Worm (Caenorhabditis elegans) whole organism, L4 larva: ENCODE results near the gene phlp-2.

ENCODE experiments used
- D1046.2 ChIP-seq: fragments of 200-800 bp; sonication (Bioruptor generic); IDR thresholded peaks from 2 replicates; pipeline ENCODE4 v1.3.6; 2022; ENCODE audit warnings: missing genetic modification characterization, missing compliant biosample characterization
- F10B5.3 ChIP-seq: sonication (generic microtip); optimal IDR thresholded peaks from 2 replicates; lab custom pipeline; 2016; ENCODE audit warnings: mild to moderate bottlenecking, missing genetic modification characterization, missing compliant biosample characterization
- F37D6.2 ChIP-seq: sonication (generic microtip); optimal IDR thresholded peaks from 2 replicates; lab custom pipeline; 2016; ENCODE audit warnings: mild to moderate bottlenecking, missing genetic modification characterization, missing compliant biosample characterization
- F44E2.7 ChIP-seq: fragments of 200-800 bp; sonication (Bioruptor generic); IDR thresholded peaks from 2 replicates; pipeline ENCODE4 v2.1.2; 2022; ENCODE audit warnings: missing genetic modification characterization, missing compliant biosample characterization
- F49E8.2 ChIP-seq: sonication (generic microtip); optimal IDR thresholded peaks from 2 replicates; lab custom pipeline; 2016; ENCODE audit warnings: missing compliant biosample characterization, mild to moderate bottlenecking, missing genetic modification characterization, borderline replicate concordance
- R02D3.7 ChIP-seq: fragments of 150-350 bp; sonication (generic microtip); optimal IDR thresholded peaks from 3 replicates; lab custom pipeline; 2014; ENCODE audit warnings: missing biosample characterization, missing genetic modification characterization
- T20F7.1 ChIP-seq: fragments of 200-800 bp; sonication (Bioruptor generic); optimal IDR thresholded peaks from 2 replicates; lab custom pipeline; 2018; ENCODE audit warnings: mild to moderate bottlenecking, missing genetic modification characterization, missing compliant biosample characterization
- Y105C5A.15 ChIP-seq: fragments of 200-800 bp; sonication (Bioruptor generic); IDR thresholded peaks from 2 replicates; pipeline ENCODE4 v1.3.6; 2022; ENCODE audit warnings: missing genetic modification characterization, missing compliant biosample characterization
- Y5F2A.4 ChIP-seq: fragments of 200-800 bp; sonication (Bioruptor generic); optimal IDR thresholded peaks from 2 replicates; lab custom pipeline; 2018; ENCODE audit warnings: mild to moderate bottlenecking, missing genetic modification characterization, missing compliant biosample characterization
- Y75B8A.6 ChIP-seq: fragments of 200-800 bp; sonication (Bioruptor generic); IDR thresholded peaks from 2 replicates; pipeline ENCODE4 v1.3.6; 2022; ENCODE audit warnings: missing genetic modification reagents, missing genetic modification characterization, missing compliant biosample characterization
- aly-2 ChIP-seq: sonication (generic microtip); optimal IDR thresholded peaks from 2 replicates; lab custom pipeline; 2018; ENCODE audit warnings: missing biosample characterization, missing genetic modification characterization
- arid-1 ChIP-seq: fragments of 200-800 bp; sonication (Bioruptor generic); conservative IDR thresholded peaks from 2 replicates; pipeline ENCODE4 v1.3.6; 2022; ENCODE audit warnings: missing genetic modification reagents, missing genetic modification characterization, missing compliant biosample characterization
- ceh-20 ChIP-seq: fragments of 200-800 bp; sonication (Bioruptor generic); IDR thresholded peaks from 2 replicates; pipeline ENCODE4 v1.3.6; 2022; ENCODE audit warnings: missing genetic modification reagents, missing genetic modification characterization, missing compliant biosample characterization
- ceh-44 ChIP-seq: fragments of 200-800 bp; sonication (Bioruptor generic); IDR thresholded peaks from 2 replicates; pipeline ENCODE4 v1.3.6; 2022; ENCODE audit warnings: missing genetic modification reagents, missing genetic modification characterization, missing compliant biosample characterization
- ceh-62 ChIP-seq: sonication (generic microtip); optimal IDR thresholded peaks from 2 replicates; lab custom pipeline; 2017; ENCODE audit warnings: missing biosample characterization, missing genetic modification characterization
- ceh-82 ChIP-seq: sonication (generic microtip); optimal IDR thresholded peaks from 2 replicates; lab custom pipeline; 2017; ENCODE audit warnings: missing biosample characterization, missing genetic modification characterization
- ces-1 ChIP-seq: fragments of 150-350 bp; sonication (generic microtip); optimal IDR thresholded peaks from 4 replicates; lab custom pipeline; 2014; ENCODE audit warnings: missing biosample characterization, missing genetic modification reagents, missing genetic modification characterization
- daf-16 ChIP-seq, 3 experiments: sonication (generic microtip); optimal IDR thresholded peaks; 2 replicates each; lab custom pipeline; 2016 to 2017; ENCODE audit warnings: missing genetic modification characterization in 3 of 3, missing genetic modification reagents in 3 of 3, mild to moderate bottlenecking in 2 of 3, missing compliant biosample characterization in 2 of 3, missing biosample characterization in 1 of 3, moderate library complexity in 1 of 3
- daf-19 ChIP-seq: fragments of 200-800 bp; sonication (Bioruptor generic); conservative IDR thresholded peaks from 2 replicates; pipeline ENCODE4 v1.3.6; 2022; ENCODE audit warnings: missing genetic modification characterization, missing compliant biosample characterization
- daf-8 ChIP-seq: fragments of 200-800 bp; sonication (Bioruptor generic); IDR thresholded peaks from 2 replicates; pipeline ENCODE4 v1.3.6; 2022; ENCODE audit warnings: missing genetic modification characterization, missing compliant biosample characterization
- dmd-8 ChIP-seq: fragments of 200-800 bp; sonication (Bioruptor generic); IDR thresholded peaks from 2 replicates; pipeline ENCODE4 v1.3.6; 2022; ENCODE audit warnings: missing genetic modification characterization, missing compliant biosample characterization
- dpl-1 ChIP-seq: fragments of 150-350 bp; optimal IDR thresholded peaks from 2 replicates; lab custom pipeline; 2014; ENCODE audit warnings: missing biosample characterization, missing genetic modification reagents, missing genetic modification characterization
- duxl-1 ChIP-seq: sonication (generic microtip); optimal IDR thresholded peaks from 2 replicates; lab custom pipeline; 2016; ENCODE audit warnings: mild to moderate bottlenecking, missing genetic modification characterization, moderate library complexity, missing compliant biosample characterization; ENCODE audit not compliant: poor library complexity
- fos-1 ChIP-seq: fragments of 150-350 bp; optimal IDR thresholded peaks from 2 replicates; lab custom pipeline; 2014; ENCODE audit warnings: missing biosample characterization, missing genetic modification characterization
- lim-7 ChIP-seq: fragments of 200-800 bp; sonication (Bioruptor generic); IDR thresholded peaks from 2 replicates; pipeline ENCODE4 v1.3.6; 2022; ENCODE audit warnings: missing genetic modification characterization, missing compliant biosample characterization
- lin-29 ChIP-seq: fragments of 200-800 bp; sonication (Bioruptor generic); IDR thresholded peaks from 2 replicates; pipeline ENCODE4 v1.3.6; 2022; ENCODE audit warnings: missing genetic modification reagents, missing genetic modification characterization, missing compliant biosample characterization
- lin-38 ChIP-seq: fragments of 200-800 bp; sonication (Bioruptor generic); IDR thresholded peaks from 2 replicates; pipeline ENCODE4 v1.3.6; 2022; ENCODE audit warnings: missing genetic modification reagents, missing genetic modification characterization, missing compliant biosample characterization
- lin-39 ChIP-seq: fragments of 150-350 bp; optimal IDR thresholded peaks from 2 replicates; lab custom pipeline; 2014; ENCODE audit warnings: missing biosample characterization, missing genetic modification reagents, missing genetic modification characterization
- madf-5 ChIP-seq, 2 experiments: fragments of 200-800 bp; sonication (Bioruptor generic); IDR thresholded peaks; 2 replicates each; pipeline ENCODE4 v1.3.6; 2022; ENCODE audit warnings: missing compliant biosample characterization in 2 of 2, missing genetic modification characterization in 2 of 2
- mdl-1 ChIP-seq, 2 experiments: fragments of 150-350 bp in 1 of 2; sonication (generic microtip) in 1 of 2; optimal IDR thresholded peaks; 2 replicates each; lab custom pipeline; 2014 to 2017; ENCODE audit warnings: missing biosample characterization in 2 of 2, missing genetic modification characterization in 2 of 2
- mes-2 ChIP-seq: sonication (generic microtip); optimal IDR thresholded peaks from 2 replicates; lab custom pipeline; 2016; ENCODE audit warnings: missing genotype, mild to moderate bottlenecking, missing genetic modification characterization, missing compliant biosample characterization; ENCODE audit not compliant: poor library complexity, severe bottlenecking
- mxl-3 ChIP-seq: fragments of 200-800 bp; sonication (Bioruptor generic); optimal IDR thresholded peaks from 2 replicates; lab custom pipeline; 2018; ENCODE audit warnings: mild to moderate bottlenecking, missing genetic modification characterization, missing compliant biosample characterization
- nhr-10 ChIP-seq: fragments of 150-350 bp; optimal IDR thresholded peaks from 2 replicates; lab custom pipeline; 2014; ENCODE audit warnings: missing biosample characterization, missing genetic modification characterization
- nhr-102 ChIP-seq: sonication (generic microtip); optimal IDR thresholded peaks from 2 replicates; lab custom pipeline; 2016; ENCODE audit warnings: mild to moderate bottlenecking, missing genetic modification characterization, moderate library complexity, missing compliant biosample characterization
- nhr-41 ChIP-seq: fragments of 200-800 bp; sonication (Bioruptor generic); IDR thresholded peaks from 2 replicates; pipeline ENCODE4 v1.3.6; 2022; ENCODE audit warnings: missing genetic modification reagents, missing genetic modification characterization, missing compliant biosample characterization
- nhr-42 ChIP-seq: fragments of 200-800 bp; sonication (Bioruptor generic); IDR thresholded peaks from 2 replicates; pipeline ENCODE4 v1.3.6; 2022; ENCODE audit warnings: missing genetic modification characterization, missing compliant biosample characterization
- nhr-76 ChIP-seq: fragments of 150-350 bp; optimal IDR thresholded peaks from 2 replicates; lab custom pipeline; 2014; ENCODE audit warnings: missing biosample characterization, missing genetic modification characterization
- php-3 ChIP-seq: fragments of 200-800 bp; sonication (Bioruptor generic); IDR thresholded peaks from 2 replicates; pipeline ENCODE4 v1.3.6; 2022; ENCODE audit warnings: missing genetic modification reagents, missing genetic modification characterization, missing compliant biosample characterization
- pqm-1 ChIP-seq: sonication (generic microtip); optimal IDR thresholded peaks from 2 replicates; lab custom pipeline; 2017; ENCODE audit warnings: missing biosample characterization, missing genetic modification characterization
- saeg-2 ChIP-seq: fragments of 200-800 bp; sonication (Bioruptor generic); IDR thresholded peaks from 2 replicates; pipeline ENCODE4 v1.3.6; 2022; ENCODE audit warnings: missing genetic modification reagents, missing genetic modification characterization, missing compliant biosample characterization
- set-16 ChIP-seq: fragments of 200-800 bp; sonication (Bioruptor generic); IDR thresholded peaks from 2 replicates; pipeline ENCODE4 v1.3.6; 2022; ENCODE audit warnings: missing genetic modification reagents, missing genetic modification characterization, missing compliant biosample characterization
- skn-1 ChIP-seq: fragments of 150-350 bp; optimal IDR thresholded peaks from 2 replicates; lab custom pipeline; 2014; ENCODE audit warnings: missing biosample characterization, missing genetic modification characterization
- snpc-4 ChIP-seq: fragments of 150-350 bp; optimal IDR thresholded peaks from 2 replicates; lab custom pipeline; 2014; ENCODE audit warnings: missing biosample characterization, missing genetic modification characterization
- spr-1 ChIP-seq: sonication (generic microtip); optimal IDR thresholded peaks from 2 replicates; lab custom pipeline; 2016; ENCODE audit warnings: mild to moderate bottlenecking, missing genetic modification characterization, missing compliant biosample characterization
- spr-3 ChIP-seq: fragments of 200-800 bp; sonication (Bioruptor generic); optimal IDR thresholded peaks from 2 replicates; lab custom pipeline; 2018; ENCODE audit warnings: mild to moderate bottlenecking, missing genetic modification characterization, missing compliant biosample characterization
- unc-39 ChIP-seq: sonication (generic microtip); optimal IDR thresholded peaks from 2 replicates; lab custom pipeline; 2017; ENCODE audit warnings: missing biosample characterization, missing genetic modification characterization
- vab-7 ChIP-seq: fragments of 200-800 bp; sonication (Bioruptor generic); IDR thresholded peaks from 2 replicates; pipeline ENCODE4 v1.3.6; 2022; ENCODE audit warnings: missing genetic modification reagents, missing genetic modification characterization, missing compliant biosample characterization
- zag-1 ChIP-seq: fragments of 150-350 bp; optimal IDR thresholded peaks from 2 replicates; lab custom pipeline; 2014; ENCODE audit warnings: missing biosample characterization, missing genetic modification characterization
- zfp-3 ChIP-seq: fragments of 200-800 bp; sonication (Bioruptor generic); conservative IDR thresholded peaks from 2 replicates; pipeline ENCODE4 v1.3.6; 2022; ENCODE audit warnings: missing genetic modification reagents, missing genetic modification characterization, missing compliant biosample characterization
- zip-11 ChIP-seq: fragments of 200-800 bp; sonication (Bioruptor generic); IDR thresholded peaks from 2 replicates; pipeline ENCODE4 v1.3.6; 2022; ENCODE audit warnings: missing genetic modification characterization, missing compliant biosample characterization
- zip-2 ChIP-seq: fragments of 150-350 bp; optimal IDR thresholded peaks from 2 replicates; lab custom pipeline; 2014; ENCODE audit warnings: missing biosample characterization, missing genetic modification characterization
- ztf-11 ChIP-seq: fragments of 150-350 bp; optimal IDR thresholded peaks from 2 replicates; lab custom pipeline; 2014; ENCODE audit warnings: missing biosample characterization, missing genetic modification characterization

Gene phlp-2

DNA sequence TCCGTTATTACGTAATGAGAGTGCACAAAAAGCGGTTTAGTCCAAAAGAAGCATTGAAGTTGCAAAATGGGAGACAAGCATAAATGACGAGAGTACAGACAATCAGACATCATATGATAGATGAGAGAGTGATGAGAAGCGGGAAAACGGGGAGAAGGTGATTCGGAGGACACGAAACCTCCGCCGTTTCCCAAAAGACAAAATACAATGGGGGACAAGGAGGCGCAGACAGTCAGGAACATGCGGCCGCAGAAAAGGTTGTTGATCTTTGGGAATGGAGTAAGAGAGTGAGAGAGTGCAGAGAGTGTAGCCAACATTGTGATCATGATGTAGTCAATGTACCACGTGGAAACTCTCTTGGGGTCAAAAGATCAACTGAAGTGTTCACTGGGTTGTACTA lies 28.4 kb downstream of the phlp-2 start (continued):
- peak; percentile 61 for TF ChIP-seq lin-38 (GFP tag; lab: Robert Waterston, UW)
- peak; percentile 88 for TF ChIP-seq ceh-20
- peak; percentile 67 to 74 for TF ChIP-seq daf-16 (GFP tag; optimal IDR thresholded peaks at IDR 0.05; lab: Kevin White, UChicago)
- peak; percentile 93 for TF ChIP-seq daf-16 (tag; optimal IDR thresholded peaks at IDR 0.05; lab: Kevin White, UChicago)
- TF ChIP-seq aly-2 (tag; lab: Kevin White, UChicago): no peak
- TF ChIP-seq dmd-8 (GFP tag; lab: Robert Waterston, UW): peak; percentile 72; the same call in 1 of the 2 replicates
- TF ChIP-seq R02D3.7: no peak
- TF ChIP-seq ceh-82: no peak
- TF ChIP-seq lin-29: 0 out of 2 replicates have a peak, but pooled peaks have one; percentile 31
- no peak for TF ChIP-seq snpc-4 (tag; lab: Kevin White, UChicago)
- peak; percentile 57; the same call in 1 of the 2 replicates for TF ChIP-seq set-16 (GFP tag; lab: Robert Waterston, UW)
- TF ChIP-seq zfp-3 (GFP tag; lab: Robert Waterston, UW): peak; percentile 83
- TF ChIP-seq daf-19 (GFP tag; lab: Robert Waterston, UW): no peak
- TF ChIP-seq duxl-1 (tag; lab: Kevin White, UChicago): peak; percentile 70
- peak; percentile 87 for TF ChIP-seq saeg-2 (GFP tag; lab: Robert Waterston, UW)
- peak; percentile 99 for TF ChIP-seq mxl-3 (GFP tag; lab: Kevin White, UChicago)
- TF ChIP-seq pqm-1: peak; percentile 50
- TF ChIP-seq skn-1 (tag; lab: Kevin White, UChicago): no peak
- no peak for TF ChIP-seq zag-1 (tag; lab: Kevin White, UChicago)
- peak; percentile 76 for TF ChIP-seq mes-2 (tag; lab: Kevin White, UChicago)
- TF ChIP-seq F37D6.2: peak; percentile 68
- no peak for TF ChIP-seq vab-7 (GFP tag; lab: Robert Waterston, UW)
- no peak; the same call in 1 of the 2 replicates for TF ChIP-seq lim-7
- TF ChIP-seq nhr-10 (tag; lab: Kevin White, UChicago): peak; percentile 80
- TF ChIP-seq spr-1 (tag; lab: Kevin White, UChicago): peak; percentile 74
- TF ChIP-seq mdl-1 (tag; optimal IDR thresholded peaks at IDR 0.05; lab: Kevin White, UChicago): peak; percentile 91 to 99
- TF ChIP-seq nhr-41 (GFP tag; lab: Robert Waterston, UW): peak; percentile 70; the same call in 1 of the 2 replicates
- no peak for TF ChIP-seq daf-8
- no peak for TF ChIP-seq zip-2 (tag; lab: Kevin White, UChicago)
- TF ChIP-seq ceh-62 (tag; lab: Kevin White, UChicago): no peak
- no peak for TF ChIP-seq nhr-76 (tag; lab: Kevin White, UChicago)
- TF ChIP-seq nhr-102: peak; percentile 87
- no peak for TF ChIP-seq Y105C5A.15 (GFP tag; lab: Robert Waterston, UW)
- TF ChIP-seq F49E8.2 (tag; lab: Kevin White, UChicago): no peak
- TF ChIP-seq zip-11 (GFP tag; lab: Robert Waterston, UW): no peak
- TF ChIP-seq madf-5 (GFP tag; IDR thresholded peaks at IDR 0.05; lab: Robert Waterston, UW): no peak
- no peak for TF ChIP-seq D1046.2 (GFP tag; lab: Robert Waterston, UW)
- TF ChIP-seq ztf-11 (tag; lab: Kevin White, UChicago): no peak
- TF ChIP-seq ces-1: no peak
- TF ChIP-seq dpl-1 (GFP tag; lab: Kevin White, UChicago): peak; percentile 64
- peak; percentile 65; the same call in 1 of the 2 replicates for TF ChIP-seq php-3 (GFP tag; lab: Robert Waterston, UW)
- peak; percentile 71 for TF ChIP-seq T20F7.1 (GFP tag; lab: Kevin White, UChicago)
- TF ChIP-seq spr-3 (GFP tag; lab: Kevin White, UChicago): peak; percentile 20
- no peak for TF ChIP-seq fos-1 (tag; lab: Kevin White, UChicago)
- TF ChIP-seq arid-1 (GFP tag; lab: Robert Waterston, UW): peak; percentile 83
- TF ChIP-seq Y5F2A.4: no peak
- no peak for TF ChIP-seq nhr-42 (GFP tag; lab: Robert Waterston, UW)
- TF ChIP-seq ceh-44 (GFP tag; lab: Robert Waterston, UW): no peak
- no peak for TF ChIP-seq Y75B8A.6
- no peak for TF ChIP-seq F44E2.7 (GFP tag; lab: Robert Waterston, UW)
- no peak for TF ChIP-seq lin-39 (tag; lab: Kevin White, UChicago)
- TF ChIP-seq unc-39: no peak
- no peak for TF ChIP-seq F10B5.3 (tag; lab: Kevin White, UChicago)
